Worm (Caenorhabditis elegans) whole organism, L1 larva: Measurements from ENCODE around the gene tkr-3.

Experiments used
- C04F5.9 ChIP-seq: sonication (generic microtip); optimal IDR thresholded peaks from 2 replicates; lab custom pipeline; 2016; ENCODE audit warnings: missing genetic modification characterization, missing compliant biosample characterization
- C16A3.4 ChIP-seq: fragments of 150-350 bp; optimal IDR thresholded peaks from 2 replicates; lab custom pipeline; 2014; ENCODE audit warnings: missing biosample characterization, missing genetic modification characterization
- C34B4.2 ChIP-seq: sonication (generic microtip); optimal IDR thresholded peaks from 2 replicates; lab custom pipeline; 2017; ENCODE audit warnings: mild to moderate bottlenecking, missing genetic modification characterization, missing compliant biosample characterization
- aly-2 ChIP-seq: fragments of 150-350 bp; optimal IDR thresholded peaks from 2 replicates; lab custom pipeline; 2014; ENCODE audit warnings: missing biosample characterization, missing genetic modification characterization
- blmp-1 ChIP-seq: fragments of 150-350 bp; optimal IDR thresholded peaks from 2 replicates; lab custom pipeline; 2014; ENCODE audit warnings: missing biosample characterization, missing genetic modification characterization
- ceh-63 ChIP-seq: fragments of 200-800 bp; sonication (Bioruptor generic); optimal IDR thresholded peaks from 2 replicates; lab custom pipeline; 2018; ENCODE audit warnings: mild to moderate bottlenecking, missing genetic modification characterization, missing compliant biosample characterization
- ceh-82 ChIP-seq, 3 experiments: fragments of 150-350 bp in 1 of 3; sonication (generic microtip) in 2 of 3; optimal IDR thresholded peaks; 2 replicates each; lab custom pipeline; 2014 to 2017; ENCODE audit warnings: missing biosample characterization in 3 of 3, missing genetic modification characterization in 3 of 3
- ceh-88 ChIP-seq: fragments of 200-800 bp; sonication (Bioruptor generic); IDR thresholded peaks from 2 replicates; pipeline ENCODE4 v1.3.6; 2022; ENCODE audit warnings: missing genetic modification characterization, missing compliant biosample characterization
- dsc-1 ChIP-seq: sonication (generic microtip); optimal IDR thresholded peaks from 2 replicates; lab custom pipeline; 2016; ENCODE audit warnings: mild to moderate bottlenecking, missing genetic modification characterization, missing compliant biosample characterization
- efl-1 ChIP-seq, 4 experiments: fragments of 150-350 bp; optimal IDR thresholded peaks in 3 of 4; peaks in 1 of 4; 1 replicate in 1 of 4; 2 replicates in 3 of 4; lab custom pipeline; 2014; ENCODE audit warnings: missing biosample characterization in 2 of 4, missing genetic modification characterization in 2 of 4, missing genetic modification reagents in 2 of 4
- efl-3 ChIP-seq: fragments of 200-800 bp; sonication (Bioruptor generic); optimal IDR thresholded peaks from 2 replicates; lab custom pipeline; 2018; ENCODE audit warnings: mild to moderate bottlenecking, missing genetic modification characterization, missing compliant biosample characterization
- egl-27 ChIP-seq, 2 experiments: fragments of 150-350 bp in 1 of 2; sonication (generic microtip); optimal IDR thresholded peaks; 3 replicates each; lab custom pipeline; 2017 to 2018; ENCODE audit warnings: missing biosample characterization in 2 of 2, missing genetic modification characterization in 2 of 2, missing genetic modification reagents in 2 of 2
- elt-3 ChIP-seq, 6 experiments: fragments of 150-350 bp in 1 of 6; sonication (generic microtip); optimal IDR thresholded peaks; 2 replicates each; lab custom pipeline; 2017 to 2018; ENCODE audit warnings: missing biosample characterization in 6 of 6, missing genetic modification characterization in 6 of 6, inconsistent platforms in 1 of 6
- ets-5 ChIP-seq: fragments of 200-800 bp; sonication (Bioruptor generic); IDR thresholded peaks from 2 replicates; pipeline ENCODE4 v1.3.6; 2022; ENCODE audit warnings: missing genetic modification characterization, missing compliant biosample characterization
- fkh-10 ChIP-seq: sonication (generic microtip); optimal IDR thresholded peaks from 2 replicates; lab custom pipeline; 2017; ENCODE audit warnings: missing biosample characterization, missing genetic modification reagents, missing genetic modification characterization
- fos-1 ChIP-seq: fragments of 150-350 bp; optimal IDR thresholded peaks from 2 replicates; lab custom pipeline; 2014; ENCODE audit warnings: missing biosample characterization, missing genetic modification characterization
- hlh-17 ChIP-seq: fragments of 200-800 bp; sonication (Bioruptor generic); optimal IDR thresholded peaks from 2 replicates; lab custom pipeline; 2018; ENCODE audit warnings: missing genetic modification characterization, mild to moderate bottlenecking, missing compliant biosample characterization, moderate library complexity, borderline replicate concordance
- hlh-4 ChIP-seq: sonication (generic microtip); optimal IDR thresholded peaks from 2 replicates; lab custom pipeline; 2016; ENCODE audit warnings: mild to moderate bottlenecking, missing genetic modification characterization, missing compliant biosample characterization
- hpl-2 ChIP-seq: fragments of 150-350 bp; optimal IDR thresholded peaks from 2 replicates; lab custom pipeline; 2014; ENCODE audit warnings: missing biosample characterization, missing genetic modification reagents, missing genetic modification characterization
- irx-1 ChIP-seq: sonication (generic microtip); optimal IDR thresholded peaks from 2 replicates; lab custom pipeline; 2016; ENCODE audit warnings: missing genetic modification characterization, missing compliant biosample characterization
- jun-1 ChIP-seq: fragments of 150-350 bp; optimal IDR thresholded peaks from 2 replicates; lab custom pipeline; 2014; ENCODE audit warnings: missing biosample characterization, missing genetic modification reagents, missing genetic modification characterization
- lin-14 ChIP-seq: fragments of 200-800 bp; sonication (Bioruptor generic); optimal IDR thresholded peaks from 2 replicates; lab custom pipeline; 2018; ENCODE audit warnings: mild to moderate bottlenecking, missing genetic modification characterization, moderate library complexity, missing compliant biosample characterization
- lin-15B ChIP-seq: fragments of 150-350 bp; sonication (generic microtip); optimal IDR thresholded peaks from 3 replicates; lab custom pipeline; 2014; ENCODE audit warnings: missing biosample characterization, missing genetic modification characterization
- lsy-2 ChIP-seq, 2 experiments: fragments of 150-350 bp; optimal IDR thresholded peaks; 2 replicates each; lab custom pipeline; 2014; ENCODE audit warnings: missing biosample characterization in 2 of 2, missing genetic modification characterization in 2 of 2
- mep-1 ChIP-seq: fragments of 150-350 bp; optimal IDR thresholded peaks from 2 replicates; lab custom pipeline; 2014; ENCODE audit warnings: missing biosample characterization, missing genetic modification characterization
- nhr-11 ChIP-seq: fragments of 150-350 bp; optimal IDR thresholded peaks from 2 replicates; lab custom pipeline; 2014; ENCODE audit warnings: missing biosample characterization, missing genetic modification characterization
- nhr-19 ChIP-seq: fragments of 200-800 bp; sonication (Bioruptor generic); conservative IDR thresholded peaks from 2 replicates; pipeline ENCODE4 v1.3.6; 2022; ENCODE audit warnings: missing genetic modification characterization, missing compliant biosample characterization
- nhr-71 ChIP-seq: sonication (generic microtip); optimal IDR thresholded peaks from 2 replicates; lab custom pipeline; 2016; ENCODE audit warnings: mild to moderate bottlenecking, missing genetic modification characterization, moderate library complexity, missing compliant biosample characterization
- nhr-76 ChIP-seq: sonication (generic microtip); optimal IDR thresholded peaks from 2 replicates; lab custom pipeline; 2017; ENCODE audit warnings: missing biosample characterization, missing genetic modification characterization
- nhr-77 ChIP-seq: fragments of 150-350 bp; optimal IDR thresholded peaks from 2 replicates; lab custom pipeline; 2014; ENCODE audit warnings: missing biosample characterization, missing genetic modification characterization
- nhr-84 ChIP-seq: sonication (generic microtip); optimal IDR thresholded peaks from 2 replicates; lab custom pipeline; 2017; ENCODE audit warnings: missing biosample characterization, missing genetic modification characterization
- nhr-85 ChIP-seq: sonication (generic microtip); peaks from one replicate; lab custom pipeline; 2016; ENCODE audit warnings: missing genetic modification characterization, inconsistent platforms, missing compliant biosample characterization
- pag-3 ChIP-seq: sonication (generic microtip); optimal IDR thresholded peaks from 2 replicates; lab custom pipeline; 2017; ENCODE audit warnings: missing genetic modification characterization, mild to moderate bottlenecking, missing compliant biosample characterization, antibody characterized with exemption, borderline replicate concordance; ENCODE audit not compliant: insufficient read depth
- pax-3 ChIP-seq: fragments of 200-800 bp; sonication (Bioruptor generic); optimal IDR thresholded peaks from 2 replicates; lab custom pipeline; 2018; ENCODE audit warnings: mild to moderate bottlenecking, missing genetic modification characterization, moderate library complexity, missing compliant biosample characterization
- pqm-1 ChIP-seq: sonication (generic microtip); optimal IDR thresholded peaks from 3 replicates; lab custom pipeline; 2017; ENCODE audit warnings: missing biosample characterization, missing genetic modification characterization
- rnt-1 ChIP-seq: sonication (generic microtip); optimal IDR thresholded peaks from 2 replicates; lab custom pipeline; 2016; ENCODE audit warnings: mild to moderate bottlenecking, missing genetic modification characterization, moderate library complexity, missing compliant biosample characterization
- snu-23 ChIP-seq: sonication (generic microtip); optimal IDR thresholded peaks from 2 replicates; lab custom pipeline; 2016; ENCODE audit warnings: missing genetic modification characterization, missing compliant biosample characterization
- sox-4 ChIP-seq: sonication (generic microtip); optimal IDR thresholded peaks from 2 replicates; lab custom pipeline; 2016; ENCODE audit warnings: missing genetic modification characterization, missing compliant biosample characterization
- sup-37 ChIP-seq: fragments of 200-800 bp; sonication (Bioruptor generic); optimal IDR thresholded peaks from 2 replicates; lab custom pipeline; 2018; ENCODE audit warnings: mild to moderate bottlenecking, missing genetic modification characterization, missing compliant biosample characterization
- swsn-7 ChIP-seq: sonication (generic microtip); optimal IDR thresholded peaks from 2 replicates; lab custom pipeline; 2016; ENCODE audit warnings: missing genetic modification characterization, missing compliant biosample characterization
- tbx-2 ChIP-seq: sonication (generic microtip); optimal IDR thresholded peaks from 2 replicates; lab custom pipeline; 2016; ENCODE audit warnings: missing genetic modification characterization, missing compliant biosample characterization
- tlp-1 ChIP-seq: fragments of 150-350 bp; optimal IDR thresholded peaks from 2 replicates; lab custom pipeline; 2014; ENCODE audit warnings: missing biosample characterization, missing genetic modification characterization
- ztf-4 ChIP-seq: fragments of 150-350 bp; optimal IDR thresholded peaks from 2 replicates; lab custom pipeline; 2014; ENCODE audit warnings: missing biosample characterization, missing genetic modification characterization

tkr-3 gene

DNA sequence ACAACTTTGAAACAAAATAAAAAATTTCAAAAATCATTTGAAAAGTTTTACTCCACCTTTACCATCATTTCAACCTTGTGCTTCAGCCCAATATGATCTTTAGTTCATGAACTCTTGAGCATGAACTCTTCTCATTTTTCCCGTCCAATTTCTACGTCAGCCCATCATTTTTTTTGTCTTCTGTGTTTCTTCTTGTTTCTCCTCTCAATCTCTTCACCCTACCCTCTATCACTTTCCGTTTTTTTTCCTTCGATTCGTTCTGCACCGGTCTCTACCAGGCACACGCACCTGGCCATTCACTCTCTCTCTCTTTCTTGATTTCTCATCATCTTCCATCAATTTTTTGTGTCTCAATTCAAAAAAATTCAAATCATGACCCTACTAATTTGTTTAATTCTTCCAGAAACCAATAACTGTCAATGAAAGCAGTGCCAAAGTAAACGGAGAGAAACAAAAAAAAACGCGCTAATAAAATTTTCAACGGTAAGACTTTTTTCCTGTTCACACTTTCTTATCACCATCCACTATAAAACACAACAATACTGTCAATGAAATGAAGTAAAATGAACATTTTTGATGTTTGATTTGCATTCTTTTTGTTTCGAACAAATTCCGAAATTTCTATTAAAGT lies 38.9 kb downstream of the tkr-3 start, which contains the start of gene pygo-1:
TSS of gene pygo-1 (plus strand) at position 404 of the 631 bp plus-strand sequence.
- TF ChIP-seq snu-23 = peak; percentile 39
- TF ChIP-seq lin-14 = peak; percentile 24
- TF ChIP-seq nhr-85 (tag; lab: Kevin White, UChicago) = peak; percentile 68
- TF ChIP-seq efl-1 (optimal IDR thresholded peaks at IDR 0.05; lab: Kevin White, UChicago) = no peak
- TF ChIP-seq efl-1 (GFP tag; optimal IDR thresholded peaks at IDR 0.05 in 1 of 2; lab: Kevin White, UChicago) = peak in 1 of 2 experiments; percentile 86
- peak in 1 of 2 experiments; percentile 20 for TF ChIP-seq lsy-2 (tag; optimal IDR thresholded peaks at IDR 0.05; lab: Kevin White, UChicago)
- peak; percentile 41 for TF ChIP-seq rnt-1 (tag; lab: Kevin White, UChicago)
- TF ChIP-seq sup-37 (GFP tag; lab: Kevin White, UChicago) = no peak
- no peak for TF ChIP-seq ets-5 (GFP tag; lab: Robert Waterston, UW)
- no peak for TF ChIP-seq C34B4.2 (tag; lab: Kevin White, UChicago)
- peak; percentile 32 for TF ChIP-seq nhr-71 (tag; lab: Kevin White, UChicago)
- peak; percentile 16 for TF ChIP-seq mep-1 (tag; lab: Kevin White, UChicago)
- TF ChIP-seq blmp-1 (tag; lab: Kevin White, UChicago) = peak; percentile 93

DNA sequence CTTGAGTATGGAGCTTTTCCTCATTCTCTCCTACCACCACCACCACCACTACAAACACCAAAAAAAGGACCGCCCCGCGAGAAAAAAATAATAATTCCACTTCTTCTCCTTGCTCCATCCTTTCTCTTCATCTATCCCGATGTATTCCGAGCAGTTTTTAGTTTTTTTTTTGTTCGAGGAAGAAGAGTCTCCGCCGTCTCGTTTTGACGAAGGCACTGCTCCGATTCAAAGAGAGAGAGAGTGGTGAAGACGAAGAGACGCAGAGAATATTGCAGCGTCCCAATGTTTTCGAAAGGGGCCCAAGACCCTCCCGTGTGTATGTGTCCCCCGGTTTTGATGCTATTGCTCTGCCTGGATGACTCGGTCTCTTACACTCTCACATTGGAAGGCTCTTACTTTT lies 40.8 kb downstream of the tkr-3 start:
- no peak for TF ChIP-seq nhr-77 (tag; lab: Kevin White, UChicago)
- TF ChIP-seq ceh-82 (tag; optimal IDR thresholded peaks at IDR 0.05; lab: Kevin White, UChicago) = peak in 1 of 3 experiments; percentile 13
- TF ChIP-seq lsy-2 (tag; optimal IDR thresholded peaks at IDR 0.05; lab: Kevin White, UChicago) = peak; percentile 3 to 32
- TF ChIP-seq ets-5 (GFP tag; lab: Robert Waterston, UW) = no peak
- no peak for TF ChIP-seq aly-2 (tag; lab: Kevin White, UChicago)
- TF ChIP-seq dsc-1 (tag; lab: Kevin White, UChicago) = peak; percentile 2
- no peak for TF ChIP-seq hlh-17 (GFP tag; lab: Kevin White, UChicago)
- TF ChIP-seq efl-3 (GFP tag; lab: Kevin White, UChicago) = no peak
- TF ChIP-seq C04F5.9 (tag; lab: Kevin White, UChicago) = no peak
- no peak for TF ChIP-seq tlp-1 (tag; lab: Kevin White, UChicago)
- TF ChIP-seq lin-15B (tag; lab: Kevin White, UChicago) = no peak
- no peak for TF ChIP-seq pax-3 (tag; lab: Kevin White, UChicago)
- no peak for TF ChIP-seq blmp-1 (tag; lab: Kevin White, UChicago)
- no peak for TF ChIP-seq sox-4 (tag; lab: Kevin White, UChicago)
- TF ChIP-seq hpl-2 (GFP tag; lab: Kevin White, UChicago) = no peak
- no peak for TF ChIP-seq efl-1 (optimal IDR thresholded peaks at IDR 0.05; lab: Kevin White, UChicago)
- TF ChIP-seq efl-1 (GFP tag; optimal IDR thresholded peaks at IDR 0.05 in 1 of 2; lab: Kevin White, UChicago) = peak in 1 of 2 experiments; percentile 67
- TF ChIP-seq nhr-76 = no peak
- TF ChIP-seq fos-1 (tag; lab: Kevin White, UChicago) = no peak
- TF ChIP-seq nhr-71 (tag; lab: Kevin White, UChicago) = peak; percentile 34
- no peak for TF ChIP-seq pag-3 (tag; lab: Kevin White, UChicago)
- no peak for TF ChIP-seq nhr-11
- TF ChIP-seq rnt-1 (tag; lab: Kevin White, UChicago) = peak; percentile 9
- TF ChIP-seq jun-1 (tag; lab: Kevin White, UChicago) = no peak
- TF ChIP-seq swsn-7 (tag; lab: Kevin White, UChicago) = no peak
- no peak for TF ChIP-seq ztf-4 (tag; lab: Kevin White, UChicago)
- TF ChIP-seq lin-14 = peak; percentile 82
- peak; percentile 12 for TF ChIP-seq irx-1 (tag; lab: Kevin White, UChicago)
- TF ChIP-seq fkh-10 = peak; percentile 51
- TF ChIP-seq tbx-2 = no peak
- TF ChIP-seq ceh-63 = no peak
- no peak for TF ChIP-seq ceh-88 (GFP tag; lab: Robert Waterston, UW)
- peak; percentile 38 for TF ChIP-seq mep-1 (tag; lab: Kevin White, UChicago)
- no peak for TF ChIP-seq hlh-4 (tag; lab: Kevin White, UChicago)
- no peak for TF ChIP-seq egl-27 (tag; optimal IDR thresholded peaks at IDR 0.05; lab: Kevin White, UChicago)
- TF ChIP-seq pqm-1 (tag; lab: Kevin White, UChicago) = no peak
- no peak for TF ChIP-seq C16A3.4 (tag; lab: Kevin White, UChicago)
- no peak for TF ChIP-seq elt-3 (tag; optimal IDR thresholded peaks at IDR 0.05; lab: Kevin White, UChicago)
- no peak for TF ChIP-seq nhr-19 (GFP tag; lab: Robert Waterston, UW)
- TF ChIP-seq nhr-84 = no peak
- TF ChIP-seq, all 84 proteins: peak for 10
